Worm (Caenorhabditis elegans) whole organism, young adult: Measurements from ENCODE around the gene ZK822.10.

Experiments used
- ets-4 ChIP-seq: fragments of 200-800 bp; sonication (Bioruptor generic); optimal IDR thresholded peaks from 2 replicates; lab custom pipeline; 2018; ENCODE audit warnings: mild to moderate bottlenecking, missing genetic modification characterization, missing compliant biosample characterization
- hlh-12 ChIP-seq: sonication (generic microtip); optimal IDR thresholded peaks from 2 replicates; lab custom pipeline; 2016; ENCODE audit warnings: missing genetic modification characterization, missing compliant biosample characterization

DNA sequence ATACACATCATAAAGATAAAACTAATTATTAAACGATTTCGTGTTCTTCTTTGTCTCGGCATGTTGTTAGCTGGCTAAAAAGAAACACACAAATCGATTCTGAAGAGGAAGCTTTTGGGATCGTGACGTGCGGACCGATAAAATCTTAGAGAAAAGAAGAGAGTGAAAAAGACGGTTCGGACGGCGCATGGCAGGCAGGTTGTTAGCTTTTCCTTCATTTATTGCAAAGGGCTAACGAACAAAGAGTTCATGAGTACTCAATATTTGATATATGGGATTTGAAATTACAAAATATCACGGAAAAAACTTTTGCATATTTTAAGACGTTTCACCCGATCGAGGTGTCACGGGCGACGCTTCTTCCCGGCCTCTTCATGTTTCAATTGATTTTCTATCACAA lies 28.7 kb downstream of the ZK822.10 start, which contains the start of gene ZK829.3:
- TF ChIP-seq hlh-12 (tag; lab: Kevin White, UChicago) = no peak
- no peak for TF ChIP-seq ets-4 (GFP tag; lab: Kevin White, UChicago)
